Worm (Caenorhabditis elegans) whole organism, late embryonic: Measurements from ENCODE around the gene F35C8.5.

Experiments used
- ceh-30 ChIP-seq: fragments of 150-350 bp; optimal IDR thresholded peaks from 2 replicates; lab custom pipeline; 2014; ENCODE audit warnings: missing biosample characterization, missing genetic modification characterization
- ceh-45 ChIP-seq: fragments of 200-800 bp; sonication (Bioruptor generic); IDR thresholded peaks from 2 replicates; pipeline ENCODE4 v1.3.6; 2022; ENCODE audit warnings: missing genetic modification reagents, missing genetic modification characterization, missing compliant biosample characterization
- ceh-6 ChIP-seq: fragments of 200-800 bp; sonication (Bioruptor generic); optimal IDR thresholded peaks from 2 replicates; lab custom pipeline; 2018; ENCODE audit warnings: mild to moderate bottlenecking, missing genetic modification characterization, missing compliant biosample characterization
- dve-1 ChIP-seq: sonication (generic microtip); optimal IDR thresholded peaks from 2 replicates; lab custom pipeline; 2017; ENCODE audit warnings: antibody characterized with exemption, mild to moderate bottlenecking, missing genetic modification characterization, missing compliant biosample characterization
- hlh-30 ChIP-seq: sonication (generic microtip); optimal IDR thresholded peaks from 2 replicates; lab custom pipeline; 2017; ENCODE audit warnings: antibody characterized with exemption, missing genetic modification characterization, missing compliant biosample characterization; ENCODE audit not compliant: insufficient read depth
- nfya-1 ChIP-seq: sonication (generic microtip); optimal IDR thresholded peaks from 2 replicates; lab custom pipeline; 2017; ENCODE audit warnings: missing genetic modification characterization, mild to moderate bottlenecking, missing compliant biosample characterization, antibody characterized with exemption, moderate library complexity
- pros-1 ChIP-seq: fragments of 150-350 bp; optimal IDR thresholded peaks from 2 replicates; lab custom pipeline; 2014; ENCODE audit warnings: missing biosample characterization, missing genetic modification reagents, missing genetic modification characterization
- ref-2 ChIP-seq: sonication (generic microtip); optimal IDR thresholded peaks from 2 replicates; lab custom pipeline; 2016; ENCODE audit warnings: missing genetic modification characterization, missing compliant biosample characterization
- syd-9 ChIP-seq: sonication (generic microtip); optimal IDR thresholded peaks from 2 replicates; lab custom pipeline; 2016; ENCODE audit warnings: mild to moderate bottlenecking, missing genetic modification characterization, moderate library complexity, missing compliant biosample characterization

DNA sequence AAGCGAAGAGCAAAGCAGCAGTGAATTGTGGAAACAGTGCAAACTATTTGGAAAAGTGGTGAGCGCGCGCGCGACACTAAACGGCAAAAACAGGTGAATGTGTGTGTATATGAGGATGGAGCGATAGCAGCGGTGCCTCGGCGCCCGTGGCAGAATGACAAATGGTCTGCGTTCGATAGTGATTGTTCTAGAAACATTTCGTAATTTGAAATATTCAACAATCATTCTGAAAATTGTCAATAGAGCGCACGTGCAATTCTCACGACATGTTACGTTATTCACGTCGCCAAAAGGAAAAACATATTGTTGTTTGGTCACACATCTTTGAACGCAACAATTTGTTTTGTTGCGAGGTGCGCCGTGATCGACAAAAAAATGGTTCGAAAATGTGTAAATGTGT is 10.4 kb upstream of the F35C8.5 start:
- TF ChIP-seq hlh-30 (tag; lab: Kevin White, UChicago) (no peak), ceh-45 (no peak), ceh-6 (GFP tag; lab: Kevin White, UChicago) (no peak), pros-1 (tag; lab: Kevin White, UChicago) (no peak), ceh-30 (tag; lab: Kevin White, UChicago) (no peak), syd-9 (tag; lab: Kevin White, UChicago) (no peak), dve-1 (tag; lab: Kevin White, UChicago) (no peak), ref-2 (no peak), nfya-1 (no peak)
